Worm (Caenorhabditis elegans) whole organism, L4 larva: ENCODE data around the gene maph-1.3.

Experiments used
- ZK337.2 ChIP-seq: fragments of 200-800 bp; sonication (Bioruptor generic); IDR thresholded peaks from 2 replicates; pipeline ENCODE4 v1.3.6; 2022; ENCODE audit warnings: missing genetic modification reagents, missing genetic modification characterization, missing compliant biosample characterization
- nhr-11 ChIP-seq: fragments of 150-350 bp; optimal IDR thresholded peaks from 2 replicates; lab custom pipeline; 2014; ENCODE audit warnings: missing biosample characterization, missing genetic modification characterization

DNA sequence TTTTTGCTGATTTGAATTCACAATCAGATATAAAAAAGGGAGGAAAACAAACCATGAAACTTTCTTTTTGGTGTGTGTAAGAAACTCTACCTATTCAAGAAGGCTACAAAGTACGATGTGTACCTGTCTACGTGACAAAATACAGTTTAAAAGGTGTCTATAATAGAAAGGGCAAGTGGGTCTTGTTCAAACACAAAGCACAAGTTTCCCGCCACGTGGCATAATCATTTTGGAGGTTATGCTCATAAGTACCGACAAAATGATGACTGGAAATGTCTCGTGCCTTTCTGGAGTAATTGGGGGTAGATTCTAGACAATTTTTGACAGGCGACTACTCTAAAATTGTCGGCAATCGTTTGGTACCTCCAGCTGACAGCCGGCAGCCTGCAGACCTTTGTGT is 30.2 kb downstream of the maph-1.3 start:
- TF ChIP-seq nhr-11 (no peak), ZK337.2 (GFP tag; lab: Robert Waterston, UW) (no peak)
